Fruit fly (Drosophila melanogaster) whole organism, adult: ENCODE data around the gene CG33723.

Source experiments
- CG11617 ChIP-seq: fragments of 200-800 bp; sonication (Bioruptor generic); optimal IDR thresholded peaks from 2 replicates; lab custom pipeline; 2017; ENCODE audit warnings: mild to moderate bottlenecking, missing biosample characterization, missing genetic modification reagents, missing genetic modification characterization
- CG12768 ChIP-seq: fragments of 200-800 bp; sonication (Bioruptor generic); optimal IDR thresholded peaks from 2 replicates; lab custom pipeline; 2017; ENCODE audit warnings: missing biosample characterization, missing genetic modification characterization, mild to moderate bottlenecking, moderate library complexity, missing genetic modification reagents
- CG14711 ChIP-seq: fragments of 200-800 bp; sonication (Bioruptor generic); optimal IDR thresholded peaks from 2 replicates; lab custom pipeline; 2018; ENCODE audit warnings: missing biosample characterization, mild to moderate bottlenecking, missing genetic modification characterization, moderate library complexity
- CG1620 ChIP-seq: fragments of 200-800 bp; sonication (Bioruptor generic); optimal IDR thresholded peaks from 2 replicates; lab custom pipeline; 2016; ENCODE audit warnings: missing biosample characterization, missing genetic modification characterization
- CG33017 ChIP-seq: fragments of 200-800 bp; sonication (Bioruptor generic); optimal IDR thresholded peaks from 2 replicates; lab custom pipeline; 2018; ENCODE audit warnings: missing biosample characterization, mild to moderate bottlenecking, missing genetic modification characterization, moderate library complexity
- CG5204 ChIP-seq: fragments of 200-800 bp; sonication (Bioruptor generic); optimal IDR thresholded peaks from 2 replicates; lab custom pipeline; 2016; ENCODE audit warnings: missing biosample characterization, missing genetic modification characterization
- CG7045 ChIP-seq: fragments of 200-800 bp; sonication (Bioruptor generic); optimal IDR thresholded peaks from 2 replicates; lab custom pipeline; 2017; ENCODE audit warnings: missing biosample characterization, mild to moderate bottlenecking, missing genetic modification characterization
- CG7101 ChIP-seq: fragments of 200-800 bp; sonication (Bioruptor generic); optimal IDR thresholded peaks from 2 replicates; lab custom pipeline; 2018; ENCODE audit warnings: missing biosample characterization, mild to moderate bottlenecking, missing genetic modification characterization, moderate library complexity
- Clk ChIP-seq: fragments of 200-800 bp; sonication (Bioruptor generic); optimal IDR thresholded peaks from 2 replicates; lab custom pipeline; 2017; ENCODE audit warnings: missing biosample characterization, missing genetic modification characterization
- Crg-1 ChIP-seq: fragments of 200-800 bp; sonication (Bioruptor generic); optimal IDR thresholded peaks from 2 replicates; lab custom pipeline; 2016; ENCODE audit warnings: missing biosample characterization, missing genetic modification characterization
- Hr96 ChIP-seq: fragments of 200-800 bp; sonication (Bioruptor generic); optimal IDR thresholded peaks from 2 replicates; lab custom pipeline; 2016; ENCODE audit warnings: missing biosample characterization, missing genetic modification characterization
- Mnt ChIP-seq: fragments of 200-800 bp; sonication (Bioruptor generic); optimal IDR thresholded peaks from 2 replicates; lab custom pipeline; 2016; ENCODE audit warnings: missing biosample characterization, mild to moderate bottlenecking, missing genetic modification characterization
- bab1 ChIP-seq: fragments of 200-800 bp; sonication (Bioruptor generic); optimal IDR thresholded peaks from 3 replicates; lab custom pipeline; 2019; ENCODE audit warnings: missing biosample characterization, mild to moderate bottlenecking, missing genetic modification characterization, moderate library complexity
- cic ChIP-seq: fragments of 200-800 bp; sonication (Bioruptor generic); optimal IDR thresholded peaks from 2 replicates; lab custom pipeline; 2017; ENCODE audit warnings: missing biosample characterization, mild to moderate bottlenecking, missing genetic modification characterization, moderate library complexity
- cnc ChIP-seq, 2 experiments: fragments of >200 bp; optimal IDR thresholded peaks; 2 replicates each; lab custom pipeline; 2017
- kay ChIP-seq: fragments of 200-800 bp; sonication (Bioruptor generic); peaks from one replicate; lab custom pipeline; 2016; ENCODE audit warnings: missing biosample characterization, missing genetic modification characterization, borderline replicate concordance
- ovo ChIP-seq: fragments of 200-800 bp; sonication (Bioruptor generic); optimal IDR thresholded peaks from 2 replicates; lab custom pipeline; 2016; ENCODE audit warnings: missing biosample characterization, missing genetic modification characterization
- pad ChIP-seq: fragments of 200-800 bp; sonication (Bioruptor generic); optimal IDR thresholded peaks from 3 replicates; lab custom pipeline; 2017; ENCODE audit warnings: missing biosample characterization, missing genetic modification characterization, mild to moderate bottlenecking, moderate library complexity, missing genetic modification reagents
- tj ChIP-seq: fragments of 200-800 bp; sonication (Bioruptor generic); optimal IDR thresholded peaks from 3 replicates; lab custom pipeline; 2017; ENCODE audit warnings: missing biosample characterization, mild to moderate bottlenecking, missing genetic modification characterization, moderate library complexity
- toe ChIP-seq: fragments of 200-800 bp; sonication (Bioruptor generic); optimal IDR thresholded peaks from 2 replicates; lab custom pipeline; 2016; ENCODE audit warnings: missing biosample characterization, missing genetic modification characterization

CG33723 gene

dm6 chr2L:9457865-9458264 is 17.3 kb upstream of the CG33723 start:
- TF ChIP-seq CG5204 (GFP tag; lab: Kevin White, UChicago) (no peak), tj (GFP tag; lab: Kevin White, UChicago) (no peak), Mnt (GFP tag; lab: Kevin White, UChicago) (no peak), Crg-1 (GFP tag; lab: Kevin White, UChicago) (no peak), CG7045 (no peak), Hr96 (GFP tag; lab: Kevin White, UChicago) (no peak), ovo (GFP tag; lab: Kevin White, UChicago) (no peak), bab1 (GFP tag; lab: Kevin White, UChicago) (no peak), cic (no peak), CG12768 (GFP tag; lab: Kevin White, UChicago) (no peak), cnc (optimal IDR thresholded peaks at IDR 0.05; lab: Kevin White, UChicago) (no peak), toe (GFP tag; lab: Kevin White, UChicago) (no peak), kay (GFP tag; lab: Kevin White, UChicago) (no peak), CG11617 (no peak), Clk (no peak), CG33017 (tag; lab: Kevin White, UChicago) (no peak)

dm6 chr2L:9457456-9457855 is 16.9 kb upstream of the CG33723 start:
- TF ChIP-seq CG33017 (tag; lab: Kevin White, UChicago) (no peak), Crg-1 (GFP tag; lab: Kevin White, UChicago) (no peak), CG5204 (GFP tag; lab: Kevin White, UChicago) (no peak), kay (GFP tag; lab: Kevin White, UChicago) (no peak), Mnt (GFP tag; lab: Kevin White, UChicago) (no peak), CG14711 (no peak), Hr96 (GFP tag; lab: Kevin White, UChicago) (no peak), cic (no peak), CG1620 (no peak), CG12768 (GFP tag; lab: Kevin White, UChicago) (no peak), pad (GFP tag; lab: Kevin White, UChicago) (no peak), cnc (optimal IDR thresholded peaks at IDR 0.05; lab: Kevin White, UChicago) (no peak), tj (GFP tag; lab: Kevin White, UChicago) (no peak), toe (GFP tag; lab: Kevin White, UChicago) (no peak), ovo (GFP tag; lab: Kevin White, UChicago) (no peak)

- TF ChIP-seq pad (GFP tag; lab: Kevin White, UChicago): no peak
- TF ChIP-seq toe (GFP tag; lab: Kevin White, UChicago): no peak
- no peak for TF ChIP-seq CG5204 (GFP tag; lab: Kevin White, UChicago)
- no peak for TF ChIP-seq Hr96 (GFP tag; lab: Kevin White, UChicago)
- TF ChIP-seq ovo (GFP tag; lab: Kevin White, UChicago): no peak
- no peak for TF ChIP-seq Clk
- TF ChIP-seq CG33017 (tag; lab: Kevin White, UChicago): no peak
- TF ChIP-seq Mnt (GFP tag; lab: Kevin White, UChicago): no peak
- no peak for TF ChIP-seq kay (GFP tag; lab: Kevin White, UChicago)
- TF ChIP-seq CG7045: no peak
These were observed 14.6 kb upstream of the CG33723 start for dm6 chr2L:9455157-9455556.

- no peak for TF ChIP-seq CG1620
- TF ChIP-seq CG12768 (GFP tag; lab: Kevin White, UChicago): no peak
- TF ChIP-seq CG11617: no peak
- no peak for TF ChIP-seq ovo (GFP tag; lab: Kevin White, UChicago)
- no peak for TF ChIP-seq CG7101 (tag; lab: Kevin White, UChicago)
- no peak for TF ChIP-seq bab1 (GFP tag; lab: Kevin White, UChicago)
- TF ChIP-seq CG33017 (tag; lab: Kevin White, UChicago): no peak
- TF ChIP-seq toe (GFP tag; lab: Kevin White, UChicago): no peak
- no peak for TF ChIP-seq cic
- TF ChIP-seq CG7045: no peak
- no peak for TF ChIP-seq pad (GFP tag; lab: Kevin White, UChicago)
- TF ChIP-seq tj (GFP tag; lab: Kevin White, UChicago): no peak
- no peak for TF ChIP-seq CG5204 (GFP tag; lab: Kevin White, UChicago)
- no peak for TF ChIP-seq cnc (optimal IDR thresholded peaks at IDR 0.05; lab: Kevin White, UChicago)
- no peak for TF ChIP-seq Crg-1 (GFP tag; lab: Kevin White, UChicago)
- TF ChIP-seq Clk: no peak
These were observed 14.0 kb upstream of the CG33723 start for dm6 chr2L:9454369-9455054.

- no peak for TF ChIP-seq CG14711
- TF ChIP-seq kay (GFP tag; lab: Kevin White, UChicago): no peak
- no peak for TF ChIP-seq CG7045
- no peak for TF ChIP-seq bab1 (GFP tag; lab: Kevin White, UChicago)
- no peak for TF ChIP-seq CG11617
- TF ChIP-seq cnc (optimal IDR thresholded peaks at IDR 0.05; lab: Kevin White, UChicago): no peak
- TF ChIP-seq pad (GFP tag; lab: Kevin White, UChicago): no peak
- TF ChIP-seq CG33017 (tag; lab: Kevin White, UChicago): no peak
- no peak for TF ChIP-seq CG7101 (tag; lab: Kevin White, UChicago)
- no peak for TF ChIP-seq Hr96 (GFP tag; lab: Kevin White, UChicago)
- no peak for TF ChIP-seq CG5204 (GFP tag; lab: Kevin White, UChicago)
- no peak for TF ChIP-seq CG12768 (GFP tag; lab: Kevin White, UChicago)
- TF ChIP-seq Mnt (GFP tag; lab: Kevin White, UChicago): no peak
These were observed 12.4 kb upstream of the CG33723 start for dm6 chr2L:9452959-9453358.
